Fruit fly (Drosophila melanogaster): Measurements from ENCODE around the gene cm.
A peak's percentile ranks its signal among the peaks of the same experiment; 100 is the strongest.

cm gene

dm6 chrX:6985182-6985851, 25.6 kb downstream of the cm start (continued):
- TF ChIP-seq D19B (GFP tag; optimal IDR thresholded peaks at IDR 0.05) (peak; percentile 97), kah (GFP tag; optimal IDR thresholded peaks at IDR 0.05) (peak; percentile 50), rib (GFP tag; IDR thresholded peaks at IDR 0.05) (no peak), trem (tag; optimal IDR thresholded peaks at IDR 0.05) (peak; percentile 77), Ada2b (GFP tag; IDR thresholded peaks at IDR 0.05) (peak; percentile 41), CG43689 (GFP tag; IDR thresholded peaks at IDR 0.05) (0 out of 2 replicates have a peak, but pooled peaks have one; percentile 7), Neu2 (GFP tag; optimal IDR thresholded peaks at IDR 0.05; ENCODE audit: borderline replicate concordance) (no peak), CG42726 (GFP tag; IDR thresholded peaks at IDR 0.05; ENCODE audit: partially characterized antibody) (no peak), da (GFP tag; optimal IDR thresholded peaks at IDR 0.05) (peak; percentile 33), CG17385 (GFP tag; optimal IDR thresholded peaks at IDR 0.05) (peak; percentile 74), YL-1 (GFP tag; optimal IDR thresholded peaks at IDR 0.05) (no peak), CG1603 (tag; optimal IDR thresholded peaks at IDR 0.05) (peak; percentile 56), Awh (GFP tag; IDR thresholded peaks at IDR 0.05) (peak; percentile 80), Atf6 (GFP tag; IDR thresholded peaks at IDR 0.05) (peak; percentile 36; the same call in 1 of the 2 replicates), Sin3A (optimal IDR thresholded peaks at IDR 0.05) (no peak), vfl (GFP tag; optimal IDR thresholded peaks at IDR 0.05) (peak; percentile 61), zen2 (GFP tag; IDR thresholded peaks at IDR 0.05; ENCODE audit: partially characterized antibody) (no peak), CG3065 (GFP tag; optimal IDR thresholded peaks at IDR 0.05) (peak; percentile 37), CG4707 (GFP tag; optimal IDR thresholded peaks at IDR 0.05) (peak; percentile 41), CG2678 (tag; optimal IDR thresholded peaks at IDR 0.05) (peak; percentile 86), CG7556 (GFP tag; optimal IDR thresholded peaks at IDR 0.05) (peak; percentile 79), her (GFP tag; optimal IDR thresholded peaks at IDR 0.05) (peak; percentile 38), Hmx (GFP tag; optimal IDR thresholded peaks at IDR 0.05) (peak; percentile 36), pzg (GFP tag; optimal IDR thresholded peaks at IDR 0.05) (peak; percentile 1), shn (GFP tag; optimal IDR thresholded peaks at IDR 0.05) (peak; percentile 63), hkb (optimal IDR thresholded peaks at IDR 0.05) (no peak), hkb (GFP tag; IDR thresholded peaks at IDR 0.05) (peak; percentile 75), sim (GFP tag; IDR thresholded peaks at IDR 0.05) (0 out of 2 replicates have a peak, but pooled peaks have one; percentile 12), gce (GFP tag; IDR thresholded peaks at IDR 0.05) (peak; percentile 73), CG34422 (GFP tag; IDR thresholded peaks at IDR 0.05) (no peak; the same call in 2 of the 3 replicates), CG7357 (GFP tag; IDR thresholded peaks at IDR 0.05) (peak; percentile 54; the same call in 1 of the 3 replicates), Bgb (GFP tag; IDR thresholded peaks at IDR 0.05; ENCODE audit: partially characterized antibody) (peak; percentile 54; the same call in 1 of the 2 replicates), CG1233 (GFP tag; optimal IDR thresholded peaks at IDR 0.05) (peak; percentile 26), NK7.1 (GFP tag; optimal IDR thresholded peaks at IDR 0.05) (peak; percentile 47), stwl (tag; optimal IDR thresholded peaks at IDR 0.05) (peak; percentile 19), CG6765 (GFP tag; optimal IDR thresholded peaks at IDR 0.05) (no peak), CG8281 (tag; optimal IDR thresholded peaks at IDR 0.05) (no peak), NC2α (GFP tag; optimal IDR thresholded peaks at IDR 0.05) (peak; percentile 43), Atf3 (GFP tag; optimal IDR thresholded peaks at IDR 0.05) (peak; percentile 68), CG6689 (GFP tag; IDR thresholded peaks at IDR 0.05) (peak; percentile 77), CG1832 (GFP tag; optimal IDR thresholded peaks at IDR 0.05) (no peak), Chrac-16 (GFP tag; optimal IDR thresholded peaks at IDR 0.05) (peak; percentile 80), CG6791 (GFP tag; IDR thresholded peaks at IDR 0.05; ENCODE audit: partially characterized antibody) (peak; percentile 71; the same call in 2 of the 3 replicates), HLH54F (GFP tag; optimal IDR thresholded peaks at IDR 0.05) (peak; percentile 40), CG10979 (tag; optimal IDR thresholded peaks at IDR 0.05) (peak; percentile 91), jing (GFP tag; optimal IDR thresholded peaks at IDR 0.05) (peak; percentile 44), CG3995 (GFP tag; optimal IDR thresholded peaks at IDR 0.05) (no peak), gcm (GFP tag; optimal IDR thresholded peaks at IDR 0.05) (peak; percentile 77), dmrt99B (tag; optimal IDR thresholded peaks at IDR 0.05) (peak; percentile 79), pnt (GFP tag; optimal IDR thresholded peaks at IDR 0.05) (peak; percentile 80)
